Worm (Caenorhabditis elegans): ENCODE measurements around the gene C07B5.3.

The C07B5.3 gene

DNA sequence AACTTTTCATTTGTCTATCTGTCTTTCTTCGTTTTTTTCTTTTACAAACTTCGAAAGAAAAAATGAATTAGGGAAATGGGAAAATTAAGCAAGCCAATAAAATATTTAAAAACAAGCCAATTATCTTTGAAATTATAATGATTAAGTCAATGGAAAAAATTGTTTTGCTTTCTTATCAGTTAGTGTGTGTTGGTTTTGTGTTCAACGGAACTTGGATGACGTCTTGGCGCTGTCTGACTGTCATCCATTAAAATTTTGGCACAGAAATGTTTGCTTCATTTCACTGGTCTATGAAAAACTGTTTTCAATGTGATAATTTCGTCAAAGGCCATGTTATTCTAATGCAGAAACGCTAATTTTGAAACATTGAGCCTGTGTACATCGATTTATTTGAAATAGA, 27.5 kb upstream of the C07B5.3 start:
- peak; percentile 21 for TF ChIP-seq sma-9 (GFP tag; optimal IDR thresholded peaks at IDR 0.05)
- TF ChIP-seq sma-9 (tag; optimal IDR thresholded peaks at IDR 0.05) = no peak
- TF ChIP-seq lsy-2 (tag; optimal IDR thresholded peaks at IDR 0.05) = no peak
- no peak for TF ChIP-seq blmp-1 (tag; optimal IDR thresholded peaks at IDR 0.05; ENCODE audit: insufficient read depth)
- no peak for TF ChIP-seq R02D3.7 (tag; optimal IDR thresholded peaks at IDR 0.05)
- peak; percentile 72 for TF ChIP-seq fos-1 (tag; optimal IDR thresholded peaks at IDR 0.05)

DNA sequence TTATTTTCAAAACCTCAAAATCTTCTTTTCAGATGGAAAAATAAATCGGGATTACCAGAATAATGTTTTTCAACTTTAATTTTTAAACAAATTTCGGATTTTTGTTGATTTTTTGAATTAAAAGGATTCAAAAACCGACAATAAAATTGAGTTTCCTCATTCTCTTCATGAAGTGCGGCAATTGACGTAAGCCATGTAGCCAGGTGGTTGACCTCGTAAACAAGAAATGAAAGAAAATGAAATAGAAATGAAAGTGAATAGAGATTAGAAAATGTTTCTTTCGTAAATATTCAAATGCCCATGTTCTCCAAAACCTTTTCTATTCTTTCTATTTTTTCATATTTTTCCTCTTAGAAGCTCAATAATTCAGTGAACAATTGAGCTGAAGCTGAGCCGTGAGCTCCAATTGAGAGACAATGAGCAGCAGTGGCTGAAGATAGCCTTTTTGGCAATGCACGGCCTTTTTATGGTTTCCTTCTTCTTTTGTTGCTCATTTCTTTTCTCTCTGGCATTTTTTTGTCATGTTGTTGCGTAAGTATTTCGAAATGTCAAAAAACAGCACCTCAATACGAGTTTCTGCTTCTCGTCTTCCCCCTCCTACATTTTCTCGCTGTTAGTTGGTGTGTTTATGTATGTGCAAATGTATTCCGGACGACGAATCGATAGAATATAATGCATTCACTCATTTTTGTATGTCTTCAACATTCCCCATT, 26.8 kb upstream of the C07B5.3 start:
- peak; percentile 22 for TF ChIP-seq Y55F3AM.14 (GFP tag; optimal IDR thresholded peaks at IDR 0.05)
- TF ChIP-seq unc-55 (GFP tag; optimal IDR thresholded peaks at IDR 0.05) = peak; percentile 43
- TF ChIP-seq nhr-11 (tag; optimal IDR thresholded peaks at IDR 0.05) = no peak
- TF ChIP-seq ama-1 (optimal IDR thresholded peaks at IDR 0.05) = no peak
- no peak for TF ChIP-seq nhr-21 (tag; optimal IDR thresholded peaks at IDR 0.05)
- TF ChIP-seq F13H6.1 (tag; optimal IDR thresholded peaks at IDR 0.05) = no peak
- TF ChIP-seq blmp-1 (tag; optimal IDR thresholded peaks at IDR 0.05; ENCODE audit: insufficient read depth) = peak; percentile 42
- peak; percentile 16 for TF ChIP-seq nhr-129 (tag; optimal IDR thresholded peaks at IDR 0.05)
- peak; percentile 57 for TF ChIP-seq nhr-25 (tag; optimal IDR thresholded peaks at IDR 0.05)
- TF ChIP-seq C34F6.9 (tag; optimal IDR thresholded peaks at IDR 0.05) = no peak

- no peak for TF ChIP-seq R02D3.7 (tag; optimal IDR thresholded peaks at IDR 0.05)
- peak; percentile 86 for TF ChIP-seq ceh-16 (tag; optimal IDR thresholded peaks at IDR 0.05)
- peak; percentile 12 for TF ChIP-seq F13H6.1 (tag; optimal IDR thresholded peaks at IDR 0.05)
- peak; percentile 53 for TF ChIP-seq nhr-21 (tag; optimal IDR thresholded peaks at IDR 0.05)
- peak; percentile 52 for TF ChIP-seq nhr-6 (tag; optimal IDR thresholded peaks at IDR 0.05)
- no peak for TF ChIP-seq aly-2 (tag; optimal IDR thresholded peaks at IDR 0.05)
- peak in 1 of 2 experiments; percentile 24 for TF ChIP-seq lsy-2 (tag; optimal IDR thresholded peaks at IDR 0.05)
- peak; percentile 49 for TF ChIP-seq nhr-129 (tag; optimal IDR thresholded peaks at IDR 0.05)
- TF ChIP-seq sma-9 (GFP tag; optimal IDR thresholded peaks at IDR 0.05) = peak; percentile 74
- no peak for TF ChIP-seq sma-9 (tag; optimal IDR thresholded peaks at IDR 0.05)
- TF ChIP-seq mab-5 (tag; optimal IDR thresholded peaks at IDR 0.05) = no peak
- peak; percentile 79 for TF ChIP-seq sma-3 (GFP tag; optimal IDR thresholded peaks at IDR 0.05)
- TF ChIP-seq ztf-1 (GFP tag; conservative IDR thresholded peaks at IDR 0.05) = no peak
- TF ChIP-seq dmd-4 (tag; optimal IDR thresholded peaks at IDR 0.05) = no peak
- no peak for TF ChIP-seq unc-39 (tag; optimal IDR thresholded peaks at IDR 0.05)
- TF ChIP-seq gmeb-1 (tag; optimal IDR thresholded peaks at IDR 0.05) = peak; percentile 31
- TF ChIP-seq unc-55 (GFP tag; optimal IDR thresholded peaks at IDR 0.05) = no peak
- TF ChIP-seq crh-2 (tag; optimal IDR thresholded peaks at IDR 0.05) = peak; percentile 67
- TF ChIP-seq ztf-4 (tag; optimal IDR thresholded peaks at IDR 0.05) = no peak
- TF ChIP-seq lin-39 (tag; optimal IDR thresholded peaks at IDR 0.05) = no peak
- peak; percentile 96 for TF ChIP-seq nhr-25 (tag; optimal IDR thresholded peaks at IDR 0.05)
- TF ChIP-seq egl-27 (tag; optimal IDR thresholded peaks at IDR 0.05) = peak; percentile 74
- no peak for TF ChIP-seq Y55F3AM.14 (GFP tag; optimal IDR thresholded peaks at IDR 0.05)
- peak; percentile 40 for TF ChIP-seq fos-1 (tag; optimal IDR thresholded peaks at IDR 0.05)
- TF ChIP-seq zag-1 (tag; optimal IDR thresholded peaks at IDR 0.05) = no peak
- no peak for TF ChIP-seq skn-1 (tag; optimal IDR thresholded peaks at IDR 0.05)
- no peak for TF ChIP-seq nhr-23 (tag; optimal IDR thresholded peaks at IDR 0.05)
- TF ChIP-seq lin-13 (GFP tag; optimal IDR thresholded peaks at IDR 0.05) = peak; percentile 1
- no peak for TF ChIP-seq unc-62 (GFP tag; optimal IDR thresholded peaks at IDR 0.05)
- no peak for TF ChIP-seq ama-1 (optimal IDR thresholded peaks at IDR 0.05)
- TF ChIP-seq blmp-1 (tag; optimal IDR thresholded peaks at IDR 0.05; ENCODE audit: insufficient read depth) = peak; percentile 98
- TF ChIP-seq mdl-1 (tag; optimal IDR thresholded peaks at IDR 0.05) = peak in 1 of 2 experiments; percentile 16
- TF ChIP-seq sem-4 (tag; optimal IDR thresholded peaks at IDR 0.05) = no peak
- no peak for TF ChIP-seq elt-3 (tag; optimal IDR thresholded peaks at IDR 0.05)
- TF ChIP-seq ztf-11 (tag; optimal IDR thresholded peaks at IDR 0.05) = no peak
These were observed 25.9 kb upstream of the C07B5.3 start for ce11 chrX:9548890-9549289.

All from whole organism, L2 larva.